Worm (Caenorhabditis elegans) whole organism, L4/young adult: ENCODE results near the gene col-120.

Source experiments
- W03F9.2 ChIP-seq: fragments of 150-350 bp; optimal IDR thresholded peaks from 2 replicates; lab custom pipeline; 2014; ENCODE audit warnings: missing biosample characterization, missing genetic modification characterization
- him-1 ChIP-seq: sonication (generic microtip); optimal IDR thresholded peaks from 2 replicates; lab custom pipeline; 2016; ENCODE audit warnings: missing genotype, missing genetic modification reagents, missing genetic modification characterization, missing compliant biosample characterization

DNA sequence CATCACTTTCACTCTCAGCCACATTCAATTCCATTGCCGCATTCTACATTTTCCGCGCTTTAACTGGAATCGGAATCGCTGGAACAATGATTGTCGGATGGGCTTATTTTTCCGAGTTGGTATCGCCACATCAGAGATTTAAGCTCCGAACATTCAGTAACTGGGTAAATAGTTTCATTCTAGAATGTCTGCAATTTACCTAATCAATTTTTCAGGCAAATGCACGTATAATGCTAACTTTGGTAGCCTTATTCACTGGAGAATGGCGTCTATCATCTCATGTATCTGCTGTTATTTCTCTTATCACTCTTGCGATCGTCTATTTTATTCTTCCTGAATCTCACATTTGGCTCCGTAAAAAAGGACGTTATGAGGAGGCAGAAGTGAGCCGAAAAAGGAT is 43.2 kb downstream of the col-120 start:
- TF ChIP-seq him-1 (no peak), W03F9.2 (tag; lab: Kevin White, UChicago) (no peak)
